Fruit fly (Drosophila melanogaster) whole organism, wandering third instar larva: ENCODE measurements around the gene CG5107.

Experiments
- Abd-B ChIP-seq: fragments of >200 bp; optimal IDR thresholded peaks from 2 replicates; lab custom pipeline; 2017; ENCODE audit warnings: missing biosample characterization, missing genetic modification characterization
- CG32264 ChIP-seq: fragments of 200-800 bp; sonication (Bioruptor generic); optimal IDR thresholded peaks from 2 replicates; lab custom pipeline; 2016; ENCODE audit warnings: missing biosample characterization, missing genetic modification characterization
- CG9705 ChIP-seq: fragments of 200-800 bp; sonication (Bioruptor generic); optimal IDR thresholded peaks from 2 replicates; lab custom pipeline; 2018; ENCODE audit warnings: missing biosample characterization, mild to moderate bottlenecking, missing genetic modification characterization
- CrebA ChIP-seq: fragments of 200-800 bp; sonication (Bioruptor generic); optimal IDR thresholded peaks from 2 replicates; lab custom pipeline; 2016; ENCODE audit warnings: missing biosample characterization, mild to moderate bottlenecking, missing genetic modification characterization, borderline replicate concordance
- Dfd ChIP-seq: fragments of >200 bp; optimal IDR thresholded peaks from 2 replicates; lab custom pipeline; 2017; ENCODE audit warnings: missing biosample characterization, missing genetic modification characterization
- Dif ChIP-seq: fragments of 200-275, 200-300 bp; sonication (Bioruptor generic); optimal IDR thresholded peaks from 2 replicates; lab custom pipeline; 2018; ENCODE audit warnings: missing biosample characterization, missing genetic modification characterization; ENCODE audit not compliant: partially characterized antibody
- GATAd ChIP-seq: sonication (Bioruptor generic); optimal IDR thresholded peaks from 2 replicates; lab custom pipeline; 2016; ENCODE audit warnings: missing biosample characterization, missing genetic modification characterization
- HLH106 ChIP-seq: fragments of 200-800 bp; optimal IDR thresholded peaks from 3 replicates; lab custom pipeline; 2019; ENCODE audit warnings: missing biosample characterization, mild to moderate bottlenecking, missing genetic modification characterization, moderate library complexity
- Hnf4 ChIP-seq: fragments of 200-800 bp; sonication (Bioruptor generic); optimal IDR thresholded peaks from 2 replicates; lab custom pipeline; 2016; ENCODE audit warnings: missing biosample characterization, mild to moderate bottlenecking, missing genetic modification characterization
- Hr78 ChIP-seq: fragments of >200 bp; optimal IDR thresholded peaks from 2 replicates; lab custom pipeline; 2017; ENCODE audit warnings: missing biosample characterization, missing genetic modification characterization
- Hr83 ChIP-seq: fragments of 200-300 bp; sonication (Bioruptor generic); optimal IDR thresholded peaks from 2 replicates; lab custom pipeline; 2016; ENCODE audit warnings: missing biosample characterization, mild to moderate bottlenecking, missing genetic modification characterization, moderate library complexity; ENCODE audit not compliant: poor library complexity, severe bottlenecking
- Jra ChIP-seq: sonication (Bioruptor generic); optimal IDR thresholded peaks from 2 replicates; lab custom pipeline; 2016; ENCODE audit warnings: missing biosample characterization, missing genetic modification characterization
- Mio ChIP-seq: sonication (Bioruptor generic); optimal IDR thresholded peaks from 2 replicates; lab custom pipeline; 2016; ENCODE audit warnings: missing biosample characterization, missing genetic modification characterization
- Myc ChIP-seq: fragments of >200 bp; optimal IDR thresholded peaks from 2 replicates; lab custom pipeline; 2017
- N ChIP-seq: fragments of >200 bp; optimal IDR thresholded peaks from 2 replicates; lab custom pipeline; 2018; ENCODE audit warnings: missing biosample characterization, missing external identifiers, missing genetic modification characterization
- OdsH ChIP-seq: fragments of 200-800 bp; sonication (Bioruptor generic); optimal IDR thresholded peaks from 2 replicates; lab custom pipeline; 2016; ENCODE audit warnings: missing biosample characterization, mild to moderate bottlenecking, missing genetic modification characterization
- Rel ChIP-seq, 2 experiments: fragments of 200-800 bp; sonication (Bioruptor generic) in 1 of 2; optimal IDR thresholded peaks; 2 replicates in 1 of 2; 3 replicates in 1 of 2; lab custom pipeline; 2016 to 2019; ENCODE audit warnings: mild to moderate bottlenecking in 2 of 2, missing biosample characterization in 2 of 2, missing genetic modification characterization in 2 of 2, moderate library complexity in 1 of 2
- Sp1 ChIP-seq: fragments of 200-800 bp; sonication (Bioruptor generic); optimal IDR thresholded peaks from 3 replicates; lab custom pipeline; 2019; ENCODE audit warnings: missing biosample characterization, mild to moderate bottlenecking, missing genetic modification characterization, moderate library complexity
- Vsx2 ChIP-seq: fragments of 200-300, 225-300 bp; sonication (Bioruptor generic); optimal IDR thresholded peaks from 2 replicates; lab custom pipeline; 2018; ENCODE audit warnings: missing biosample characterization, missing genetic modification characterization; ENCODE audit not compliant: partially characterized antibody
- br ChIP-seq: fragments of 200-800 bp; sonication (Bioruptor generic); optimal IDR thresholded peaks from 2 replicates; lab custom pipeline; 2016; ENCODE audit warnings: missing biosample characterization, missing genetic modification characterization
- brk ChIP-seq: fragments of 200-800 bp; sonication (Bioruptor generic); optimal IDR thresholded peaks from 2 replicates; lab custom pipeline; 2016; ENCODE audit warnings: missing biosample characterization, mild to moderate bottlenecking, missing genetic modification characterization
- dl ChIP-seq, 2 experiments: fragments of 175-275, 200-275 bp in 1 of 2; fragments of 200-275 bp in 1 of 2; sonication (Bioruptor generic); optimal IDR thresholded peaks; lab custom pipeline; 2018; ENCODE audit warnings: mild to moderate bottlenecking in 2 of 2, missing biosample characterization in 2 of 2, missing genetic modification characterization in 2 of 2, moderate library complexity in 2 of 2; ENCODE audit not compliant: partially characterized antibody in 2 of 2, insufficient read depth in 1 of 2
- dmrt93B ChIP-seq: fragments of 200-800 bp; sonication (Bioruptor generic); optimal IDR thresholded peaks from 2 replicates; lab custom pipeline; 2018; ENCODE audit warnings: missing biosample characterization, mild to moderate bottlenecking, missing genetic modification characterization
- dsf ChIP-seq: sonication (Bioruptor generic); optimal IDR thresholded peaks from 2 replicates; lab custom pipeline; 2016; ENCODE audit warnings: missing biosample characterization, missing genetic modification characterization, borderline replicate concordance
- ey ChIP-seq: fragments of 200-800 bp; sonication (Bioruptor generic); optimal IDR thresholded peaks from 2 replicates; lab custom pipeline; 2016; ENCODE audit warnings: missing biosample characterization, missing genetic modification characterization
- foxo ChIP-seq, 2 experiments: fragments of 200-800 bp; sonication (Bioruptor generic); optimal IDR thresholded peaks; 2 replicates in 1 of 2; 3 replicates in 1 of 2; lab custom pipeline; 2016 to 2017; ENCODE audit warnings: missing biosample characterization in 2 of 2, missing genetic modification characterization in 2 of 2
- fru ChIP-seq: fragments of 200-800 bp; sonication (Bioruptor generic); optimal IDR thresholded peaks from 3 replicates; lab custom pipeline; 2016; ENCODE audit warnings: missing biosample characterization, mild to moderate bottlenecking, missing genetic modification characterization
- h ChIP-seq: fragments of 200-800 bp; sonication (Bioruptor generic); optimal IDR thresholded peaks from 3 replicates; lab custom pipeline; 2016; ENCODE audit warnings: missing biosample characterization, mild to moderate bottlenecking, missing genetic modification characterization
- jim ChIP-seq: fragments of 175-275, 200-325 bp; sonication (Bioruptor generic); optimal IDR thresholded peaks from 2 replicates; lab custom pipeline; 2016; ENCODE audit warnings: missing biosample characterization, mild to moderate bottlenecking, missing genetic modification characterization
- lola ChIP-seq: fragments of >200 bp; optimal IDR thresholded peaks from 2 replicates; lab custom pipeline; 2017; ENCODE audit warnings: missing biosample characterization, missing genetic modification characterization
- pan ChIP-seq: fragments of >200 bp; optimal IDR thresholded peaks from 2 replicates; lab custom pipeline; 2017
- psq ChIP-seq: fragments of 200-800 bp; sonication (Bioruptor generic); optimal IDR thresholded peaks from 3 replicates; lab custom pipeline; 2017; ENCODE audit warnings: missing biosample characterization, mild to moderate bottlenecking, missing genetic modification characterization, moderate library complexity
- rgr ChIP-seq: fragments of 200-800 bp; sonication (Bioruptor generic); optimal IDR thresholded peaks from 3 replicates; lab custom pipeline; 2016; ENCODE audit warnings: missing biosample characterization, mild to moderate bottlenecking, missing genetic modification characterization
- sage ChIP-seq: fragments of 200-800 bp; sonication (Bioruptor generic); optimal IDR thresholded peaks from 2 replicates; lab custom pipeline; 2016; ENCODE audit warnings: missing biosample characterization, mild to moderate bottlenecking, missing genetic modification characterization
- sv ChIP-seq: fragments of 200-800 bp; sonication (Bioruptor generic); optimal IDR thresholded peaks from 3 replicates; lab custom pipeline; 2016; ENCODE audit warnings: missing biosample characterization, missing genetic modification characterization
- tai ChIP-seq: sonication (Bioruptor generic); optimal IDR thresholded peaks from 2 replicates; lab custom pipeline; 2016; ENCODE audit warnings: missing biosample characterization, missing genetic modification characterization
- usp ChIP-seq: fragments of >200 bp; optimal IDR thresholded peaks from 2 replicates; lab custom pipeline; 2017; ENCODE audit warnings: missing biosample characterization, missing genetic modification characterization
- woc ChIP-seq: sonication (Bioruptor generic); optimal IDR thresholded peaks from 2 replicates; lab custom pipeline; 2016; ENCODE audit warnings: missing biosample characterization, mild to moderate bottlenecking, missing genetic modification characterization

The CG5107 gene

DNA sequence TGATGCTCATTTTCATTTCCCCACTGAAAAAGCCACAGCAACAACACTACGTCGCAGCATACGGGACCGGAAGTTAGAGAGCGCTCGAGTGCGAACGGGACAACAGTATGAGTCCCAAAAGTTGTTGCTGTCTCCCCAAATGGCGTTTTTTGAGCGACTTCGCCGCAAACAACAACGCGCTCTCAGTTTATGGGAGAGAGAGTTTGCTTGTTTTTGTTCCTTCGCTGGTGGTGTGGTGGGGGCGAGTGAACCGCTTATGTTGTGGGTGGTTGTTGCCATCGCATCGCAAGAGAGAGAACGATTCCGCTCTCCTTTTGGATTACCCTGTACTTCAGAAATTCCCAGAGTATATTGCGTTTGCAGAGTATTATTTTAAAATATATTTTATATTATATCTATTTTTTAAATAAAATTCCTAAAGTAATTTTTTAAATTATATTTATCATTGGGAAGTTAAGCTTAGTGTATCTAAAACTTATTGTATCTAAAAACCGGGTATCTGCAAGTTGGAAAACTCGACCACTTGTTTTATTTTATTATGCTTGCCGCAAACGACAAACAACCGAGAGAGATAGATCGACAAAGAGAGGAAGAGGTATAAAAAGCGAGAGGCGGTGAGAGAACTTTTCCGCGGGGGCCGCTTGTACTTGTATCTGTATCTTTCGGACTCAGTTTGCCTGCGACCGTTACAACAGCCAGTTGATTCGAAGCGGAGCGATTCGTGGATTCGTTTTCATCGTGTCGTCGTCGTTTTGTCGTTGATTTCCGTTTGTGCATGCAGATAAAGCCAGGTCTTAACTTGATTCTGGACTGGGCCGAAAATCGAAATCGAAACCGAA is 10.7 kb downstream of the CG5107 start, which contains the start of gene msi:
Gene msi (plus strand): TSS at position 669 of the 839 bp plus-strand sequence.
- TF ChIP-seq CG9705 (GFP tag; lab: Kevin White, UChicago) = peak; percentile 64
- peak; percentile 97 for TF ChIP-seq psq (GFP tag; lab: Kevin White, UChicago)
- TF ChIP-seq br = peak; percentile 77
- TF ChIP-seq Jra = peak; percentile 12
- no peak for TF ChIP-seq lola (GFP tag; lab: Kevin White, UChicago)
- TF ChIP-seq GATAd (GFP tag; lab: Kevin White, UChicago) = no peak
- TF ChIP-seq sage (GFP tag; lab: Kevin White, UChicago) = peak; percentile 87
- peak; percentile 93 for TF ChIP-seq rgr (GFP tag; lab: Kevin White, UChicago)
- peak; percentile 91 for TF ChIP-seq h (GFP tag; lab: Kevin White, UChicago)
- TF ChIP-seq usp (GFP tag; lab: Kevin White, UChicago) = no peak
- peak; percentile 76 for TF ChIP-seq pan
- peak; percentile 65 for TF ChIP-seq woc
- TF ChIP-seq jim (GFP tag; lab: Kevin White, UChicago) = peak; percentile 49
- no peak for TF ChIP-seq tai (GFP tag; lab: Kevin White, UChicago)
- TF ChIP-seq OdsH (GFP tag; lab: Kevin White, UChicago) = peak; percentile 95
- peak; percentile 84 for TF ChIP-seq Rel (GFP tag; optimal IDR thresholded peaks at IDR 0.05; lab: Kevin White, UChicago)
- TF ChIP-seq Rel (tag; optimal IDR thresholded peaks at IDR 0.05; lab: Kevin White, UChicago) = peak; percentile 70
- TF ChIP-seq Abd-B = no peak
- peak; percentile 84 for TF ChIP-seq Dif (GFP tag; lab: Kevin White, UChicago)
- peak; percentile 76 for TF ChIP-seq ey (GFP tag; lab: Kevin White, UChicago)
- peak; percentile 70 for TF ChIP-seq Vsx2 (GFP tag; lab: Kevin White, UChicago)
- TF ChIP-seq CrebA (GFP tag; lab: Kevin White, UChicago) = peak; percentile 4
- TF ChIP-seq Myc (lab: Kevin White, UChicago) = no peak
- TF ChIP-seq HLH106 (tag; lab: Kevin White, UChicago) = peak; percentile 98
- TF ChIP-seq N (GFP tag; lab: Kevin White, UChicago) = no peak
- peak in 1 of 2 experiments; percentile 95 for TF ChIP-seq foxo (GFP tag; optimal IDR thresholded peaks at IDR 0.05; lab: Kevin White, UChicago)
- peak; percentile 92 for TF ChIP-seq fru (GFP tag; lab: Kevin White, UChicago)
- TF ChIP-seq brk = peak; percentile 84
- TF ChIP-seq Hr78 = no peak
- no peak for TF ChIP-seq Dfd (GFP tag; lab: Kevin White, UChicago)
- peak; percentile 82 for TF ChIP-seq Hr83
- TF ChIP-seq sv = peak; percentile 77
- peak; percentile 94 for TF ChIP-seq dmrt93B (GFP tag; lab: Kevin White, UChicago)
- TF ChIP-seq Sp1 (GFP tag; lab: Kevin White, UChicago) = peak; percentile 98
- TF ChIP-seq Mio (GFP tag; lab: Kevin White, UChicago) = no peak
- TF ChIP-seq Hnf4 (GFP tag; lab: Kevin White, UChicago) = peak; percentile 74
- peak; percentile 44 for TF ChIP-seq dsf (GFP tag; lab: Kevin White, UChicago)
- TF ChIP-seq CG32264 (GFP tag; lab: Kevin White, UChicago) = peak; percentile 40
- peak; percentile 80 for TF ChIP-seq dl (GFP tag; optimal IDR thresholded peaks at IDR 0.05; lab: Kevin White, UChicago; ENCODE audit: insufficient read depth in 1 of 2, partially characterized antibody in 2 of 2)

DNA sequence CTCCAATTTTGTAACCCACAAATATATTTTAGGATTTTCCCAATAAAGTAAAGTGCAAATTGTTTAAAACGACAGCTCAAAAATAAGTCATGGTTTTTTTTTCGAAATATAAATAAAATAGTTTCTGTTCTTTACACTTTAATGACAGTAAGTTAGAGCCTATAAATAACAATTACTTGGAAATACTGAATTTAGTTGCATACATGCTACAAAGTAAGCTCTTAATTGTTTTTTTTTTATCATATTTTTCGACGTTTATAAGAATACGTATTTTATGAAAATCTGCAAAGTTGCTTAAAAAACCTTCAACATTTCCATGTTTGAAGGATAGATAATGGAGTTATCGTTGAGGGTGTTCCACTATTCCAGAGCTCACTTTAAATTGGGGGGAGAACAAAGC is 12.5 kb downstream of the CG5107 start:
- TF ChIP-seq Dfd (GFP tag; lab: Kevin White, UChicago) (no peak), GATAd (GFP tag; lab: Kevin White, UChicago) (no peak), Hr78 (no peak), psq (GFP tag; lab: Kevin White, UChicago) (no peak), Abd-B (no peak), CrebA (GFP tag; lab: Kevin White, UChicago) (no peak), lola (GFP tag; lab: Kevin White, UChicago) (no peak), Rel (GFP tag; optimal IDR thresholded peaks at IDR 0.05; lab: Kevin White, UChicago) (no peak), Rel (tag; optimal IDR thresholded peaks at IDR 0.05; lab: Kevin White, UChicago) (no peak), Sp1 (GFP tag; lab: Kevin White, UChicago) (no peak), h (GFP tag; lab: Kevin White, UChicago) (no peak), tai (GFP tag; lab: Kevin White, UChicago) (no peak), dmrt93B (GFP tag; lab: Kevin White, UChicago) (no peak), CG9705 (GFP tag; lab: Kevin White, UChicago) (no peak), dsf (GFP tag; lab: Kevin White, UChicago) (no peak), Jra (no peak), foxo (GFP tag; optimal IDR thresholded peaks at IDR 0.05; lab: Kevin White, UChicago) (no peak), Myc (lab: Kevin White, UChicago) (no peak), brk (no peak), Mio (GFP tag; lab: Kevin White, UChicago) (no peak)
